Worm (Caenorhabditis elegans) whole organism, young adult: ENCODE data around the gene AH6.3.
A peak's percentile ranks its signal among the peaks of the same experiment; 100 is the strongest.

ENCODE experiments used
- C06A6.2 ChIP-seq: fragments of 200-800 bp; sonication (Bioruptor generic); conservative IDR thresholded peaks from 2 replicates; pipeline ENCODE4 v1.3.6; 2022; ENCODE audit warnings: missing genetic modification characterization, missing compliant biosample characterization
- D2030.7 ChIP-seq: fragments of 200-800 bp; sonication (Bioruptor generic); IDR thresholded peaks from 2 replicates; pipeline ENCODE4 v1.3.6; 2022; ENCODE audit warnings: missing genetic modification reagents, missing genetic modification characterization, missing compliant biosample characterization
- F22D6.2 ChIP-seq: sonication (generic microtip); optimal IDR thresholded peaks from 2 replicates; lab custom pipeline; 2016; ENCODE audit warnings: mild to moderate bottlenecking, missing genetic modification characterization, missing compliant biosample characterization
- F49E8.2 ChIP-seq: sonication (generic microtip); optimal IDR thresholded peaks from 3 replicates; lab custom pipeline; 2017; ENCODE audit warnings: missing genetic modification characterization, mild to moderate bottlenecking, missing compliant biosample characterization, antibody characterized with exemption, moderate library complexity; ENCODE audit not compliant: insufficient read depth
- F52B5.7 ChIP-seq: sonication (generic microtip); optimal IDR thresholded peaks from 2 replicates; lab custom pipeline; 2016; ENCODE audit warnings: mild to moderate bottlenecking, missing genetic modification characterization, missing compliant biosample characterization
- T07F8.4 ChIP-seq: sonication (generic microtip); optimal IDR thresholded peaks from 2 replicates; lab custom pipeline; 2016; ENCODE audit warnings: mild to moderate bottlenecking, missing genetic modification characterization, moderate library complexity, missing compliant biosample characterization
- aptf-2 ChIP-seq: fragments of 200-800 bp; sonication (Bioruptor generic); conservative IDR thresholded peaks from 2 replicates; pipeline ENCODE4 v1.3.6; 2022; ENCODE audit warnings: missing genetic modification reagents, missing genetic modification characterization, missing compliant biosample characterization
- atf-7 ChIP-seq: sonication (generic microtip); optimal IDR thresholded peaks from 2 replicates; lab custom pipeline; 2017; ENCODE audit warnings: mild to moderate bottlenecking, missing genetic modification characterization, missing compliant biosample characterization
- attf-3 ChIP-seq: fragments of 200-800 bp; sonication (Bioruptor generic); conservative IDR thresholded peaks from 2 replicates; pipeline ENCODE4 v1.3.6; 2022; ENCODE audit warnings: missing genetic modification reagents, missing genetic modification characterization, missing compliant biosample characterization
- ceh-100 ChIP-seq: fragments of 200-800 bp; sonication (Bioruptor generic); IDR thresholded peaks from 2 replicates; pipeline ENCODE4 v1.3.6; 2022; ENCODE audit warnings: missing genetic modification reagents, missing genetic modification characterization, missing compliant biosample characterization
- chd-7 ChIP-seq: sonication (generic microtip); optimal IDR thresholded peaks from 2 replicates; lab custom pipeline; 2016; ENCODE audit warnings: mild to moderate bottlenecking, missing genetic modification characterization, moderate library complexity, missing compliant biosample characterization
- dpff-1 ChIP-seq: sonication (generic microtip); optimal IDR thresholded peaks from 2 replicates; lab custom pipeline; 2017; ENCODE audit warnings: mild to moderate bottlenecking, missing genetic modification characterization, missing compliant biosample characterization
- egl-18 ChIP-seq: fragments of 200-800 bp; sonication (Bioruptor generic); IDR thresholded peaks from 2 replicates; pipeline ENCODE4 v1.3.6; 2022; ENCODE audit warnings: missing genetic modification reagents, missing genetic modification characterization, missing compliant biosample characterization
- him-1 ChIP-seq: sonication (generic microtip); optimal IDR thresholded peaks from 2 replicates; lab custom pipeline; 2016; ENCODE audit warnings: missing genotype, missing genetic modification reagents, missing genetic modification characterization, missing compliant biosample characterization
- hlh-12 ChIP-seq: sonication (generic microtip); optimal IDR thresholded peaks from 2 replicates; lab custom pipeline; 2016; ENCODE audit warnings: missing genetic modification characterization, missing compliant biosample characterization
- hmg-20 ChIP-seq: fragments of 200-800 bp; sonication (Bioruptor generic); IDR thresholded peaks from 2 replicates; pipeline ENCODE4 v1.3.6; 2022; ENCODE audit warnings: missing genetic modification reagents, missing genetic modification characterization, missing compliant biosample characterization
- let-526 ChIP-seq: fragments of 200-800 bp; sonication (Bioruptor generic); IDR thresholded peaks from 2 replicates; pipeline ENCODE4 v1.3.6; 2022; ENCODE audit warnings: missing genetic modification reagents, missing genetic modification characterization, missing compliant biosample characterization
- let-607 ChIP-seq, 2 experiments: fragments of 200-800 bp in 1 of 2; sonication (Bioruptor generic) in 1 of 2; sonication (generic microtip) in 1 of 2; optimal IDR thresholded peaks; 2 replicates each; lab custom pipeline; 2016 to 2018; ENCODE audit warnings: mild to moderate bottlenecking in 2 of 2, missing compliant biosample characterization in 2 of 2, missing genetic modification characterization in 2 of 2, moderate library complexity in 2 of 2, missing genotype in 1 of 2
- lin-26 ChIP-seq: fragments of 200-800 bp; sonication (Bioruptor generic); IDR thresholded peaks from 2 replicates; pipeline ENCODE4 v1.3.6; 2022; ENCODE audit warnings: missing genetic modification reagents, missing genetic modification characterization, missing compliant biosample characterization
- lin-54 ChIP-seq: fragments of 200-800 bp; sonication (Bioruptor generic); optimal IDR thresholded peaks from 2 replicates; lab custom pipeline; 2018; ENCODE audit warnings: mild to moderate bottlenecking, missing genetic modification characterization, missing compliant biosample characterization
- madf-10 ChIP-seq: sonication (generic microtip); optimal IDR thresholded peaks from 2 replicates; lab custom pipeline; 2016; ENCODE audit warnings: mild to moderate bottlenecking, missing genetic modification characterization, missing compliant biosample characterization
- mxl-1 ChIP-seq: sonication (generic microtip); optimal IDR thresholded peaks from 2 replicates; lab custom pipeline; 2016; ENCODE audit warnings: missing genetic modification characterization, missing compliant biosample characterization
- nfya-2 ChIP-seq: fragments of 200-800 bp; sonication (Bioruptor generic); IDR thresholded peaks from 2 replicates; pipeline ENCODE4 v1.3.6; 2022; ENCODE audit warnings: missing genetic modification reagents, missing genetic modification characterization, missing compliant biosample characterization
- nhr-179 ChIP-seq: sonication (generic microtip); optimal IDR thresholded peaks from 2 replicates; lab custom pipeline; 2016; ENCODE audit warnings: mild to moderate bottlenecking, missing genetic modification characterization, missing compliant biosample characterization
- nhr-80 ChIP-seq: sonication (generic microtip); optimal IDR thresholded peaks from 2 replicates; lab custom pipeline; 2016; ENCODE audit warnings: missing genetic modification characterization, missing compliant biosample characterization
- rcor-1 ChIP-seq: fragments of 200-800 bp; sonication (Bioruptor generic); IDR thresholded peaks from 2 replicates; pipeline ENCODE4 v1.3.6; 2022; ENCODE audit warnings: missing genetic modification reagents, missing genetic modification characterization, missing compliant biosample characterization
- snpc-1.1 ChIP-seq: sonication (generic microtip); optimal IDR thresholded peaks from 2 replicates; lab custom pipeline; 2017; ENCODE audit warnings: missing genetic modification characterization, mild to moderate bottlenecking, missing compliant biosample characterization, antibody characterized with exemption, moderate library complexity, missing genotype, missing genetic modification reagents; ENCODE audit not compliant: insufficient read depth
- snpc-3.4 ChIP-seq: sonication (generic microtip); optimal IDR thresholded peaks from 2 replicates; lab custom pipeline; 2017; ENCODE audit warnings: missing genetic modification characterization, mild to moderate bottlenecking, missing compliant biosample characterization, antibody characterized with exemption, moderate library complexity, missing genotype, missing genetic modification reagents
- somi-1 ChIP-seq: fragments of 200-800 bp; sonication (Bioruptor generic); optimal IDR thresholded peaks from 2 replicates; lab custom pipeline; 2018; ENCODE audit warnings: mild to moderate bottlenecking, missing genetic modification characterization, missing compliant biosample characterization
- tlf-1 ChIP-seq: fragments of 200-800 bp; sonication (Bioruptor generic); optimal IDR thresholded peaks from 2 replicates; lab custom pipeline; 2018; ENCODE audit warnings: mild to moderate bottlenecking, missing genetic modification characterization, missing compliant biosample characterization
- unc-130 ChIP-seq: sonication (generic microtip); optimal IDR thresholded peaks from 2 replicates; lab custom pipeline; 2016; ENCODE audit warnings: missing genetic modification reagents, missing genetic modification characterization, missing compliant biosample characterization
- ztf-25 ChIP-seq: fragments of 200-800 bp; sonication (Bioruptor generic); IDR thresholded peaks from 2 replicates; pipeline ENCODE4 v1.3.6; 2022; ENCODE audit warnings: missing genetic modification reagents, missing genetic modification characterization, missing compliant biosample characterization
- ztf-6 ChIP-seq: fragments of 200-800 bp; sonication (Bioruptor generic); IDR thresholded peaks from 2 replicates; pipeline ENCODE4 v1.3.6; 2022; ENCODE audit warnings: missing genetic modification reagents, missing genetic modification characterization, missing compliant biosample characterization

The AH6.3 gene

ce11 chrII:9477567-9477966 is 41.3 kb upstream of the AH6.3 start, which contains the start of gene chil-27:
Gene chil-27, plus strand, starts transcription at chrII:9477867.
- TF ChIP-seq D2030.7 (GFP tag; lab: Robert Waterston, UW): no peak
- no peak for TF ChIP-seq ztf-25 (GFP tag; lab: Robert Waterston, UW)
- TF ChIP-seq F22D6.2: no peak
- TF ChIP-seq nhr-179 (tag; lab: Kevin White, UChicago): no peak
- no peak for TF ChIP-seq somi-1
- no peak for TF ChIP-seq C06A6.2
- TF ChIP-seq egl-18 (GFP tag; lab: Robert Waterston, UW): no peak
- no peak for TF ChIP-seq lin-26
- TF ChIP-seq chd-7 (tag; lab: Kevin White, UChicago): no peak

ce11 chrII:9480006-9480405 is 38.8 kb upstream of the AH6.3 start, which contains the start of gene T19H5.7:
Gene T19H5.7, minus strand, starts transcription at chrII:9480106.
- no peak for TF ChIP-seq T07F8.4 (tag; lab: Kevin White, UChicago)

DNA sequence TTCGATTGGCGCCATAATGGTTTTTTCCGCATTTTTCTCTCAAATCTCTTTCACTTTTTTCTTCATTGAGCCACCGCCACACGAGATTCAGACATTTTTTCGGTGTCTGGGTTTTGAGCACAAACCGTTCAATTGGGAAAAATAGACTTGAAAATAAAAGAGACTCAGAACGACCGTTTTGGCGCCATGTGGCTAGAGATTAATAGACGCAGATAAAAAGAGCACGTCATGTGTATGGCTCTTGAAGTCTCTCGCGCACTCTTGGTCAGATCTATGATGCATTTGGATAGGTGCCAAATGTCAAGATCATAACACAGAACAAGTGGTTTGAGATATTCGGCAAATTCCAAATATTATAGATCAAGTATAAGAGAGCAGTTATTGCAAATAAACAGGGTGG is 37.4 kb upstream of the AH6.3 start:
- TF ChIP-seq him-1 (tag; lab: Kevin White, UChicago): no peak
- no peak for TF ChIP-seq unc-130

- TF ChIP-seq hlh-12 (tag; lab: Kevin White, UChicago) (no peak), rcor-1 (GFP tag; lab: Robert Waterston, UW) (no peak), atf-7 (tag; lab: Kevin White, UChicago) (peak; percentile 29), nhr-80 (tag; lab: Kevin White, UChicago) (peak; percentile 16), F49E8.2 (tag; lab: Kevin White, UChicago) (no peak), let-607 (tag; optimal IDR thresholded peaks at IDR 0.05; lab: Kevin White, UChicago) (no peak)
These were observed 36.3 kb upstream of the AH6.3 start for ce11 chrII:9482529-9482928.

ce11 chrII:9483342-9483741 is 35.5 kb upstream of the AH6.3 start:
- TF ChIP-seq T07F8.4 (tag; lab: Kevin White, UChicago) (no peak), dpff-1 (tag; lab: Kevin White, UChicago) (no peak), mxl-1 (no peak), let-526 (GFP tag; lab: Robert Waterston, UW) (no peak), F52B5.7 (no peak), snpc-3.4 (no peak), nfya-2 (no peak), tlf-1 (GFP tag; lab: Kevin White, UChicago) (no peak), aptf-2 (no peak), ceh-100 (GFP tag; lab: Robert Waterston, UW) (no peak), unc-130 (no peak), attf-3 (GFP tag; lab: Robert Waterston, UW) (no peak), snpc-1.1 (tag; lab: Kevin White, UChicago) (no peak), ztf-6 (GFP tag; lab: Robert Waterston, UW) (no peak), madf-10 (tag; lab: Kevin White, UChicago) (no peak), lin-54 (GFP tag; lab: Kevin White, UChicago) (no peak), hmg-20 (GFP tag; lab: Robert Waterston, UW) (no peak)
